Fruit fly (Drosophila melanogaster): Measurements from ENCODE around the gene Pak3.

Pak3 gene

DNA sequence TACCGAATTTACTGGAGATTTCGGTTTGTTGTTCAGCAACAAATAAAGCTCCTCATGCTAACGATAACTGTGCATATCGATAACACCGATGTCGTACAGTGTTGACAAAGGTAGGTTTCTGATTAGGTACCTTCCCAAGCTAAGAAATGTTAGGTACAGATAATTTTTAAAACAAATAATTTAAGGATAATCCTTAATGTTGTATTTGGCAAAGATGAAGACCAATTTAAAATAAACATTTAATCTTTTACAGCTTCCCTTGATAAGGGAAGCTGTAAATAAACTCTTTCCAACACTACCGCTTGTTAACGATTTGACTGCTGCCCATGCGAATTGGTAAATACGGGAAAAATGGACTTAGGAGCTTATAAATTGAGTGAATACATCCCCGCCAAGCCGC is 10.7 kb downstream of the Pak3 start, which contains the start of the genes Ttc1 and CG14882:
Gene Ttc1 (minus strand): TSS at position 71 of the 400 bp plus-strand sequence.
Gene CG14882 (plus strand): TSS at position 271 of the 400 bp plus-strand sequence.
- TF ChIP-seq CG3281 (GFP tag; optimal IDR thresholded peaks at IDR 0.05) (peak; percentile 73), ind (GFP tag; optimal IDR thresholded peaks at IDR 0.05) (peak; percentile 85), nerfin-2 (GFP tag; IDR thresholded peaks at IDR 0.05; ENCODE audit: partially characterized antibody) (peak; percentile 30; the same call in 1 of the 2 replicates), zfh2 (GFP tag; optimal IDR thresholded peaks at IDR 0.05) (peak; percentile 88), Hr51 (GFP tag; optimal IDR thresholded peaks at IDR 0.05) (peak in 1 of 2 experiments; percentile 88), sisA (GFP tag; IDR thresholded peaks at IDR 0.05) (peak; percentile 53; the same call in 1 of the 2 replicates), MTF-1 (GFP tag; optimal IDR thresholded peaks at IDR 0.05; ENCODE audit: borderline replicate concordance) (peak; percentile 27), tx (GFP tag; optimal IDR thresholded peaks at IDR 0.05) (peak; percentile 86), psq (GFP tag; optimal IDR thresholded peaks at IDR 0.05) (peak; percentile 68), CG34422 (GFP tag; IDR thresholded peaks at IDR 0.05) (peak; percentile 93), Max (GFP tag; optimal IDR thresholded peaks at IDR 0.05) (peak; percentile 77), Optix (GFP tag; IDR thresholded peaks at IDR 0.05) (peak; percentile 69), slou (GFP tag; optimal IDR thresholded peaks at IDR 0.05) (peak; percentile 74), CTCF (GFP tag; optimal IDR thresholded peaks at IDR 0.05) (no peak), CG11247 (GFP tag; IDR thresholded peaks at IDR 0.05) (peak; percentile 89), twi (tag; optimal IDR thresholded peaks at IDR 0.05) (peak; percentile 52), CG10431 (GFP tag; optimal IDR thresholded peaks at IDR 0.05) (peak; percentile 40), Atf6 (GFP tag; IDR thresholded peaks at IDR 0.05) (peak; percentile 95), grn (GFP tag; optimal IDR thresholded peaks at IDR 0.05) (no peak), Rfx (GFP tag; IDR thresholded peaks at IDR 0.05) (peak; percentile 94), Awh (GFP tag; IDR thresholded peaks at IDR 0.05) (peak; percentile 79), CG8388 (GFP tag; optimal IDR thresholded peaks at IDR 0.05) (peak; percentile 77), CG1024 (GFP tag; IDR thresholded peaks at IDR 0.05) (peak; percentile 12; the same call in 1 of the 2 replicates), gsb-n (tag; optimal IDR thresholded peaks at IDR 0.05) (peak; percentile 74), HmgZ (tag; optimal IDR thresholded peaks at IDR 0.05) (peak; percentile 83), Ets97D (GFP tag; optimal IDR thresholded peaks at IDR 0.05) (peak; percentile 89), CG6175 (GFP tag; IDR thresholded peaks at IDR 0.05) (peak; percentile 67; the same call in 1 of the 3 replicates), Kr (GFP tag; optimal IDR thresholded peaks at IDR 0.05) (no peak), HmgD (GFP tag; optimal IDR thresholded peaks at IDR 0.05) (no peak), CG4360 (GFP tag; IDR thresholded peaks at IDR 0.05) (peak; percentile 45; the same call in 1 of the 2 replicates), pan (optimal IDR thresholded peaks at IDR 0.05) (no peak), pan (GFP tag; optimal IDR thresholded peaks at IDR 0.05 in 1 of 2, IDR thresholded peaks at IDR 0.05 in 1 of 2) (peak in 1 of 2 experiments; percentile 81), Myb (GFP tag; optimal IDR thresholded peaks at IDR 0.05) (peak; percentile 73), CG16863 (GFP tag; optimal IDR thresholded peaks at IDR 0.05) (peak; percentile 87), CG9215 (GFP tag; IDR thresholded peaks at IDR 0.05) (no peak; the same call in 1 of the 2 replicates), tll (GFP tag; optimal IDR thresholded peaks at IDR 0.05) (peak in 1 of 2 experiments; percentile 36), CG12219 (GFP tag; optimal IDR thresholded peaks at IDR 0.05) (peak; percentile 35), Atf-2 (GFP tag; optimal IDR thresholded peaks at IDR 0.05) (peak; percentile 77), lola (GFP tag; optimal IDR thresholded peaks at IDR 0.05) (peak in 1 of 3 experiments; percentile 82), CG32767 (GFP tag; IDR thresholded peaks at IDR 0.05) (peak; percentile 92), bsh (GFP tag; optimal IDR thresholded peaks at IDR 0.05) (peak; percentile 45 to 90), p53 (GFP tag; optimal IDR thresholded peaks at IDR 0.05) (peak; percentile 54), repo (GFP tag; optimal IDR thresholded peaks at IDR 0.05) (peak; percentile 46), D19B (GFP tag; optimal IDR thresholded peaks at IDR 0.05) (peak; percentile 41), Bdp1 (GFP tag; optimal IDR thresholded peaks at IDR 0.05) (peak; percentile 73), phol (tag; optimal IDR thresholded peaks at IDR 0.05) (peak; percentile 80), Hr3 (GFP tag; optimal IDR thresholded peaks at IDR 0.05) (peak; percentile 86), CG30431 (GFP tag; optimal IDR thresholded peaks at IDR 0.05) (peak; percentile 49), zen (tag; optimal IDR thresholded peaks at IDR 0.05) (peak; percentile 25), aop (GFP tag; IDR thresholded peaks at IDR 0.05) (no peak; the same call in 1 of the 2 replicates), Fer2 (tag; optimal IDR thresholded peaks at IDR 0.05) (peak; percentile 63)
